Worm (Caenorhabditis elegans): ENCODE data around the gene W09D6.1.
A peak's percentile ranks its signal among the peaks of the same experiment; 100 is the strongest.

Gene W09D6.1

DNA sequence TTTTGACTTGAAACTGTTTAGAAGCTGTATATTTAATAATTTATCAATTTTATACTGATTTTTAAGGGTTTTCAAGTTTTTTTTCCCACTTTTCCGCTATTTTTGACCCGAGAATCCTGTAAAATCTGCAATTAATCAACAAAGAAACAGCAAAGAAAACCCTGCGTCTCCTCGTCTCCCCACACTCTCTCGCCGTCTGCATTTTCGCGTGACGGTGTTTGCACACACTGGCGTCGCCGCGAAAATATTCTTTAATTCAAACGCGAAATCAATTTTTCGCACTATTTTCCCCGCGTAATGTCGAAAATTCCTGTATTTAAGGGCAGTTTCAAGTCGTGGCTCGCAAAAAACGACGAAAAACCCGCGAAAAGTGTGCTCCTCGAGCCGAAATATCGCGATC, 5.4 kb upstream of the W09D6.1 start, which contains the start of gene rsa-2 (continued):
- TF ChIP-seq ztf-18 (tag; optimal IDR thresholded peaks at IDR 0.05): peak; percentile 6

DNA sequence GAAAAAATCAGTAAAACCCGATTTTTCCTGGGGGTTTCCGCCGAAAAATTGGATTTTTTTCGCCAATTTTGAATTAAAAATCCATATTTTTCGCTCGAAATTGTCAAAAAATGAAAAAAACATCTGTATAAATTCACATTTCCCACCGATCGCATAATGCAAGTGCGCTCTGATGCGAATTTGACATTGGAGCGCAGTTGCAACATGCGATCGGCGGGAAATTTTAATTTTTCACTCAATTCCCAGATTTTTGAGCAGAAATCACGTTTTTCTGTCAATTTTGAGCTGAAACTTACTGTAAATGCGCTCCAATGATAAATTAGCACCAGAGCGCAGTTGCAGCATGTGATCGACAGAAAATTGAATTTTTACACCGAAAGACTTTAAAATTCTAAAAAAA, 4.1 kb upstream of the W09D6.1 start:
- no peak for TF ChIP-seq dpl-1 (GFP tag; optimal IDR thresholded peaks at IDR 0.05)
- no peak for TF ChIP-seq F37B4.10 (GFP tag; IDR thresholded peaks at IDR 0.05)
- TF ChIP-seq F49E8.2 (tag; optimal IDR thresholded peaks at IDR 0.05; ENCODE audit: insufficient read depth): peak; percentile 2
- TF ChIP-seq K12H6.12 (tag; optimal IDR thresholded peaks at IDR 0.05): no peak
- peak; percentile 0 for TF ChIP-seq lsl-1 (GFP tag; optimal IDR thresholded peaks at IDR 0.05)
- TF ChIP-seq mcd-1 (GFP tag; IDR thresholded peaks at IDR 0.05): peak; percentile 73
- no peak for TF ChIP-seq aptf-2 (GFP tag; conservative IDR thresholded peaks at IDR 0.05)
- TF ChIP-seq xnd-1 (tag; optimal IDR thresholded peaks at IDR 0.05): peak; percentile 21
- no peak for TF ChIP-seq madf-8 (GFP tag; conservative IDR thresholded peaks at IDR 0.05)
- TF ChIP-seq madf-6 (GFP tag; IDR thresholded peaks at IDR 0.05): no peak
- TF ChIP-seq lin-54 (GFP tag; optimal IDR thresholded peaks at IDR 0.05): peak; percentile 27

DNA sequence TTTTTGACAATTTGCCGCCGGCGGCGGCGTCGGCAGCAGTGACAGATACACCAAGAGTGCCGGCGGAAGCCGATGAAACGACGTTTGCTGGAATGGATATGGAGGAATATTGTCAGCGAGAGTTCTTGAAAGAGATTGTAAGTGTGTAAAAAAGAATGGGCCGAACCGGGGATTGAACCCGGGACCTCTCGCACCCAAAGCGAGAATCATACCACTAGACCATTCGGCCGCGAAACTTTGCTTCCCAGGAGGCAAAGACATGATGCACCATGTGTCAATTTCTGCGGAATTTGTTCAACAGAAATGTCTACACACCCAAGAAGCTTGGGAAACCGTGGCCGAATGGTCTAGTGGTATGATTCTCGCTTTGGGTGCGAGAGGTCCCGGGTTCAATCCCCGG, 2.0 kb upstream of the W09D6.1 start:
- peak; percentile 82 for TF ChIP-seq zim-3 (tag; optimal IDR thresholded peaks at IDR 0.05)
- no peak for TF ChIP-seq bed-1 (GFP tag; IDR thresholded peaks at IDR 0.05)
- TF ChIP-seq him-1 (tag; optimal IDR thresholded peaks at IDR 0.05): peak; percentile 61
- TF ChIP-seq ztf-26 (tag; optimal IDR thresholded peaks at IDR 0.05): peak; percentile 61
- TF ChIP-seq mes-4 (tag; optimal IDR thresholded peaks at IDR 0.05): no peak
- peak; percentile 70 for TF ChIP-seq Y53F4B.3 (GFP tag; IDR thresholded peaks at IDR 0.05)
- peak; percentile 30 for TF ChIP-seq efl-1 (GFP tag; optimal IDR thresholded peaks at IDR 0.05)
- peak; percentile 43 for TF ChIP-seq dpl-1 (GFP tag; optimal IDR thresholded peaks at IDR 0.05)
- peak; percentile 73 for TF ChIP-seq D2030.7 (GFP tag; IDR thresholded peaks at IDR 0.05)
- TF ChIP-seq C17E4.6 (GFP tag; IDR thresholded peaks at IDR 0.05): peak; percentile 76
- no peak for TF ChIP-seq F57C9.4 (tag; optimal IDR thresholded peaks at IDR 0.05)
- no peak for TF ChIP-seq nfya-2 (GFP tag; IDR thresholded peaks at IDR 0.05)
- peak; percentile 95 for TF ChIP-seq lin-26 (GFP tag; IDR thresholded peaks at IDR 0.05)
- TF ChIP-seq hmg-20 (GFP tag; IDR thresholded peaks at IDR 0.05): peak; percentile 76; the same call in 1 of the 2 replicates
- TF ChIP-seq K11D2.4 (GFP tag; IDR thresholded peaks at IDR 0.05): peak; percentile 88
- TF ChIP-seq nfyb-1 (GFP tag; IDR thresholded peaks at IDR 0.05): peak; percentile 93
- no peak for TF ChIP-seq cebp-2 (GFP tag; IDR thresholded peaks at IDR 0.05)
- peak; percentile 17 to 60 for TF ChIP-seq let-607 (tag; optimal IDR thresholded peaks at IDR 0.05)
- TF ChIP-seq Y95B8A.8 (GFP tag; IDR thresholded peaks at IDR 0.05): peak; percentile 86; the same call in 1 of the 2 replicates
- no peak for TF ChIP-seq egl-44 (GFP tag; IDR thresholded peaks at IDR 0.05)
- peak; percentile 69; the same call in 1 of the 2 replicates for TF ChIP-seq ceh-40 (GFP tag; IDR thresholded peaks at IDR 0.05)
- peak; percentile 66 for TF ChIP-seq B0035.1 (tag; optimal IDR thresholded peaks at IDR 0.05)
- no peak for TF ChIP-seq tbx-9 (tag; optimal IDR thresholded peaks at IDR 0.05; ENCODE audit: borderline replicate concordance)
- peak; percentile 99 for TF ChIP-seq tbp1 (GFP tag; optimal IDR thresholded peaks at IDR 0.05)
- TF ChIP-seq mxl-1 (tag; optimal IDR thresholded peaks at IDR 0.05): peak; percentile 4
- TF ChIP-seq nhr-120 (GFP tag; IDR thresholded peaks at IDR 0.05): no peak
- TF ChIP-seq pha-4 (tag; optimal IDR thresholded peaks at IDR 0.05): no peak
- peak; percentile 40 for TF ChIP-seq somi-1 (GFP tag; optimal IDR thresholded peaks at IDR 0.05)
- no peak for TF ChIP-seq unc-62 (GFP tag; optimal IDR thresholded peaks at IDR 0.05)
- peak; percentile 71 for TF ChIP-seq nhr-90 (tag; optimal IDR thresholded peaks at IDR 0.05)
- TF ChIP-seq F23B12.7 (tag; optimal IDR thresholded peaks at IDR 0.05; ENCODE audit: insufficient read depth): peak; percentile 91
- no peak for TF ChIP-seq ceh-91 (GFP tag; IDR thresholded peaks at IDR 0.05)
- TF ChIP-seq let-526 (GFP tag; IDR thresholded peaks at IDR 0.05): peak; percentile 73; the same call in 1 of the 2 replicates
- TF ChIP-seq F22D6.2 (tag; optimal IDR thresholded peaks at IDR 0.05): no peak
- peak; percentile 68 for TF ChIP-seq F49E8.2 (tag; optimal IDR thresholded peaks at IDR 0.05; ENCODE audit: insufficient read depth)
- TF ChIP-seq dox-1 (GFP tag; IDR thresholded peaks at IDR 0.05): peak; percentile 82
